Comparison of ENCODE assay signal across 3 worm cellular contexts in the genomic region with DNA sequence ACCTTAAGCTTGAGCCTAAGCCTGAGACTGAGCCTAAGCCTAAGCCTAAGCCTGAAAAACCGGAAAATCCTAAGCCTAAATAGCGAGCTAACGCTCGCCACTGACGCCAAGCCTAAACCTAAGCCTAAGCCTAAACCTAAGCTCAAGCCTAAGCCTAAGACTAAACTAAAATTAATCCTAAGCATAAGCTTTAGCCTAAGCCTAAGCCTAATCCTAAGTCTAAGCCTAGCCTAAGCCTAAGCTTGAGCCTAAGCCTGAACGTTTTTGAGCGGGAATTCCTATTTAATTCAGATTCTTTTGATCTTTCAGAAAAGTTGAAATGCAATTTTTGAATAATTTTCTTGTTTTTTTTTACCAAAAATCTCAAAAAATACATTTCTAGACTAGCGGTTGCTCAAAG.
TF ChIP-seq lines count a peak whose summit lies in the region.

No protein-coding gene starts in this region.

TF ChIP-seq in whole organism, L4 larva, 104 proteins besides CTCF, POLR2A, EP300 and RAD21:
- no peak for TF ChIP-seq F44E2.7 (GFP tag; IDR thresholded peaks at IDR 0.05; lab: Robert Waterston, UW)
- TF ChIP-seq aha-1 (tag; lab: Kevin White, UChicago): peak; percentile 56
- TF ChIP-seq ama-1 (optimal IDR thresholded peaks at IDR 0.05; lab: Kevin White, UChicago): no peak
TF ChIP-seq in whole organism, L4 larva: peak in this region for 1.

TF ChIP-seq in whole organism, early embryonic, 17 proteins besides CTCF, POLR2A, EP300 and RAD21:
- no peak for TF ChIP-seq ceh-13 (GFP tag; optimal IDR thresholded peaks at IDR 0.05; lab: Kevin White, UChicago)
- TF ChIP-seq aly-1 (tag; optimal IDR thresholded peaks at IDR 0.05; lab: Kevin White, UChicago): no peak
- TF ChIP-seq tbx-37 (GFP tag; conservative IDR thresholded peaks at IDR 0.05; lab: Robert Waterston, UW): no peak
- TF ChIP-seq ceh-36 (tag; optimal IDR thresholded peaks at IDR 0.05; lab: Kevin White, UChicago): peak; percentile 83
TF ChIP-seq in whole organism, early embryonic: peak in this region for 1.

TF ChIP-seq in whole organism, late embryonic, 69 proteins besides CTCF, POLR2A, EP300 and RAD21:
- TF ChIP-seq dve-1 (tag; optimal IDR thresholded peaks at IDR 0.05; lab: Kevin White, UChicago) (peak; percentile 62), pros-1 (tag; optimal IDR thresholded peaks at IDR 0.05; lab: Kevin White, UChicago) (no peak)
TF ChIP-seq in whole organism, late embryonic: peak in this region for 1.
